Worm (Caenorhabditis elegans) whole organism, midembryonic: Measurements from ENCODE around the gene clik-1.

Experiments used
- T22C8.4 ChIP-seq: fragments of 200-800 bp; sonication (Bioruptor generic); IDR thresholded peaks from 2 replicates; pipeline ENCODE4 v1.3.6; 2022; ENCODE audit warnings: missing genetic modification characterization, missing compliant biosample characterization
- flt-1 ChIP-seq: fragments of 200-800 bp; sonication (Bioruptor generic); IDR thresholded peaks from 2 replicates; pipeline ENCODE4 v1.3.6; 2022; ENCODE audit warnings: missing genetic modification characterization, missing compliant biosample characterization
- klf-2 ChIP-seq: fragments of 200-800 bp; sonication (Bioruptor generic); conservative IDR thresholded peaks from 2 replicates; pipeline ENCODE4 v1.3.6; 2022; ENCODE audit warnings: missing genetic modification reagents, missing genetic modification characterization, missing compliant biosample characterization
- med-1 ChIP-seq: sonication (generic microtip); optimal IDR thresholded peaks from 2 replicates; lab custom pipeline; 2017; ENCODE audit warnings: missing genetic modification characterization, mild to moderate bottlenecking, missing compliant biosample characterization, antibody characterized with exemption, missing genetic modification reagents; ENCODE audit not compliant: insufficient read depth
- tab-1 ChIP-seq: fragments of 200-800 bp; sonication (Bioruptor generic); IDR thresholded peaks from 2 replicates; pipeline ENCODE4 v1.3.6; 2022; ENCODE audit warnings: missing genetic modification characterization, missing compliant biosample characterization
- ztf-23 ChIP-seq: fragments of 200-800 bp; sonication (Bioruptor generic); IDR thresholded peaks from 2 replicates; pipeline ENCODE4 v1.3.6; 2022; ENCODE audit warnings: missing genetic modification reagents, missing genetic modification characterization, missing compliant biosample characterization
- ztf-29 ChIP-seq: fragments of 200-800 bp; sonication (Bioruptor generic); IDR thresholded peaks from 2 replicates; pipeline ENCODE4 v1.3.6; 2022; ENCODE audit warnings: missing genetic modification reagents, missing genetic modification characterization, missing compliant biosample characterization

- TF ChIP-seq ztf-23 (GFP tag; lab: Robert Waterston, UW) (no peak), med-1 (GFP tag; lab: Kevin White, UChicago) (no peak), T22C8.4 (GFP tag; lab: Robert Waterston, UW) (no peak), tab-1 (GFP tag; lab: Robert Waterston, UW) (no peak), ztf-29 (GFP tag; lab: Robert Waterston, UW) (no peak), klf-2 (no peak), flt-1 (GFP tag; lab: Robert Waterston, UW) (no peak)
These were observed 33.3 kb upstream of the clik-1 start, which contains the start of gene dmsr-10 for ce11 chrV:6801850-6802249.
